Fruit fly (Drosophila melanogaster) whole organism, embryonic: ENCODE results near the gene CG9150.
A peak's percentile ranks its signal among the peaks of the same experiment; 100 is the strongest.

Source experiments
- Blimp-1 ChIP-seq: fragments of 200-800 bp; sonication (Bioruptor generic); optimal IDR thresholded peaks from 3 replicates; lab custom pipeline; 2018; ENCODE audit warnings: missing biosample characterization, missing genetic modification characterization, mild to moderate bottlenecking, moderate library complexity, missing genetic modification reagents
- Bteb2 ChIP-seq: fragments of 200-800 bp; sonication (Bioruptor generic); optimal IDR thresholded peaks from 2 replicates; lab custom pipeline; 2016; ENCODE audit warnings: missing biosample characterization, missing genetic modification characterization
- CG1024 ChIP-seq: fragments of 200-800 bp; sonication (Bioruptor generic); IDR thresholded peaks from 2 replicates; pipeline ENCODE4 v1.3.6; 2022; ENCODE audit warnings: missing biosample characterization, missing genetic modification characterization
- CG13123 ChIP-seq: fragments of 200-800 bp; sonication (Bioruptor generic); optimal IDR thresholded peaks from 2 replicates; lab custom pipeline; 2016; ENCODE audit warnings: missing biosample characterization, missing genetic modification characterization
- CG13424 ChIP-seq: fragments of 200-800 bp; sonication (Bioruptor generic); optimal IDR thresholded peaks from 2 replicates; lab custom pipeline; 2019; ENCODE audit warnings: missing biosample characterization, mild to moderate bottlenecking, missing genetic modification characterization, moderate library complexity
- CG13894 ChIP-seq: fragments of 200-800 bp; sonication (Bioruptor generic); optimal IDR thresholded peaks from 3 replicates; lab custom pipeline; 2018; ENCODE audit warnings: missing biosample characterization, mild to moderate bottlenecking, missing genetic modification characterization, moderate library complexity
- CG14014 ChIP-seq: fragments of 200-800 bp; sonication (Bioruptor generic); IDR thresholded peaks from 2 replicates; pipeline ENCODE4 v1.3.6; 2022; ENCODE audit warnings: missing biosample characterization, missing genetic modification characterization
- CG14667 ChIP-seq: fragments of 200-800 bp; sonication (Bioruptor generic); IDR thresholded peaks from 2 replicates; pipeline ENCODE4 v1.3.6; 2022; ENCODE audit warnings: missing biosample characterization, missing genetic modification characterization
- CG15479 ChIP-seq: fragments of 200-800 bp; sonication (Bioruptor generic); optimal IDR thresholded peaks from 3 replicates; lab custom pipeline; 2019; ENCODE audit warnings: missing biosample characterization, mild to moderate bottlenecking, missing genetic modification characterization, moderate library complexity
- CG17385 ChIP-seq: fragments of 200-800 bp; sonication (Bioruptor generic); optimal IDR thresholded peaks from 3 replicates; lab custom pipeline; 2018; ENCODE audit warnings: missing biosample characterization, mild to moderate bottlenecking, missing genetic modification characterization
- CG1792 ChIP-seq: fragments of 200-800 bp; sonication (Bioruptor generic); optimal IDR thresholded peaks from 2 replicates; lab custom pipeline; 2016; ENCODE audit warnings: missing biosample characterization, missing genetic modification characterization
- CG2129 ChIP-seq: fragments of 200-800 bp; sonication (Bioruptor generic); IDR thresholded peaks from 2 replicates; pipeline ENCODE4 v1.3.6; 2022; ENCODE audit warnings: missing biosample characterization, missing genetic modification characterization; ENCODE audit not compliant: partially characterized antibody
- CG2199 ChIP-seq: fragments of 200-800 bp; sonication (Bioruptor generic); IDR thresholded peaks from 3 replicates; pipeline ENCODE4 v1.3.6; 2022; ENCODE audit warnings: missing biosample characterization, missing genetic modification characterization
- CG3995 ChIP-seq: fragments of 200-800 bp; sonication (Bioruptor generic); optimal IDR thresholded peaks from 3 replicates; lab custom pipeline; 2016; ENCODE audit warnings: missing biosample characterization, missing genetic modification characterization
- CG6175 ChIP-seq: fragments of 200-800 bp; sonication (Bioruptor generic); IDR thresholded peaks from 3 replicates; pipeline ENCODE4 v1.3.6; 2022; ENCODE audit warnings: missing biosample characterization, missing genetic modification characterization
- CG6854 ChIP-seq: fragments of 200-800 bp; sonication (Bioruptor generic); optimal IDR thresholded peaks from 3 replicates; lab custom pipeline; 2017; ENCODE audit warnings: missing biosample characterization, mild to moderate bottlenecking, missing genetic modification characterization
- CG7745 ChIP-seq: fragments of 200-800 bp; sonication (Bioruptor generic); optimal IDR thresholded peaks from 2 replicates; lab custom pipeline; 2018; ENCODE audit warnings: missing biosample characterization, mild to moderate bottlenecking, missing genetic modification characterization, moderate library complexity
- CG8924 ChIP-seq: fragments of 200-800 bp; optimal IDR thresholded peaks from 3 replicates; lab custom pipeline; 2019; ENCODE audit warnings: missing biosample characterization, mild to moderate bottlenecking, missing genetic modification characterization, moderate library complexity
- CG9609 ChIP-seq: fragments of 200-800 bp; sonication (Bioruptor generic); optimal IDR thresholded peaks from 3 replicates; lab custom pipeline; 2016; ENCODE audit warnings: missing biosample characterization, missing genetic modification characterization
- D ChIP-seq, 2 experiments: fragments of 200-800 bp in 1 of 2; fragments of >200 bp in 1 of 2; sonication (Bioruptor generic) in 1 of 2; optimal IDR thresholded peaks; 2 replicates in 1 of 2; 3 replicates in 1 of 2; lab custom pipeline; 2017; ENCODE audit warnings: mild to moderate bottlenecking in 1 of 2, missing biosample characterization in 1 of 2, missing genetic modification characterization in 1 of 2, missing genetic modification reagents in 1 of 2
- D19A ChIP-seq: fragments of 200-800 bp; optimal IDR thresholded peaks from 3 replicates; lab custom pipeline; 2019; ENCODE audit warnings: missing biosample characterization, mild to moderate bottlenecking, missing genetic modification characterization, moderate library complexity
- D19B ChIP-seq: fragments of 200-800 bp; sonication (Bioruptor generic); optimal IDR thresholded peaks from 2 replicates; lab custom pipeline; 2017; ENCODE audit warnings: missing biosample characterization, mild to moderate bottlenecking, missing genetic modification characterization
- Dad ChIP-seq: fragments of 200-800 bp; sonication (Bioruptor generic); optimal IDR thresholded peaks from 3 replicates; lab custom pipeline; 2016; ENCODE audit warnings: missing biosample characterization, missing genetic modification characterization
- Dip2 ChIP-seq: fragments of 200-800 bp; sonication (Bioruptor generic); IDR thresholded peaks from 2 replicates; pipeline ENCODE4 v1.3.6; 2022; ENCODE audit warnings: missing biosample characterization, missing genetic modification characterization
- Dip3 ChIP-seq: fragments of 200-800 bp; sonication (Bioruptor generic); optimal IDR thresholded peaks from 3 replicates; lab custom pipeline; 2016; ENCODE audit warnings: missing biosample characterization, missing genetic modification characterization
- Ets97D ChIP-seq: fragments of 200-800 bp; sonication (Bioruptor generic); optimal IDR thresholded peaks from 3 replicates; lab custom pipeline; 2016; ENCODE audit warnings: missing biosample characterization, missing genetic modification characterization
- HLH4C ChIP-seq: fragments of 200-800 bp; sonication (Bioruptor generic); IDR thresholded peaks from 3 replicates; pipeline ENCODE4 v1.3.6; 2022; ENCODE audit warnings: missing biosample characterization, missing genetic modification characterization; ENCODE audit not compliant: partially characterized antibody
- HmgD ChIP-seq: fragments of 200-800 bp; sonication (Bioruptor generic); optimal IDR thresholded peaks from 3 replicates; lab custom pipeline; 2016; ENCODE audit warnings: missing biosample characterization, missing genetic modification characterization
- Nf-YB ChIP-seq: fragments of 200-800 bp; sonication (Bioruptor generic); optimal IDR thresholded peaks from 3 replicates; lab custom pipeline; 2019; ENCODE audit warnings: missing biosample characterization, mild to moderate bottlenecking, missing genetic modification characterization, moderate library complexity
- Ptx1 ChIP-seq: fragments of 200-800 bp; sonication (Bioruptor generic); IDR thresholded peaks from 2 replicates; pipeline ENCODE4 v1.3.6; 2022; ENCODE audit warnings: missing biosample characterization, missing genetic modification characterization
- Sox102F ChIP-seq: fragments of 200-800 bp; sonication (Bioruptor generic); optimal IDR thresholded peaks from 2 replicates; lab custom pipeline; 2018; ENCODE audit warnings: missing biosample characterization, mild to moderate bottlenecking, missing genetic modification characterization, moderate library complexity
- Vsx1 ChIP-seq: fragments of 200-800 bp; sonication (Bioruptor generic); optimal IDR thresholded peaks from 2 replicates; lab custom pipeline; 2017; ENCODE audit warnings: missing biosample characterization, mild to moderate bottlenecking, missing genetic modification characterization, missing genetic modification reagents
- Xbp1 ChIP-seq: fragments of 200-800 bp; sonication (Bioruptor generic); optimal IDR thresholded peaks from 3 replicates; lab custom pipeline; 2016; ENCODE audit warnings: missing biosample characterization, mild to moderate bottlenecking, missing genetic modification characterization
- aop ChIP-seq: fragments of 200-800 bp; sonication (Bioruptor generic); IDR thresholded peaks from 2 replicates; pipeline ENCODE4 v1.3.6; 2022; ENCODE audit warnings: missing biosample characterization, missing genetic modification characterization
- chinmo ChIP-seq: fragments of 200-800 bp; sonication (Bioruptor generic); IDR thresholded peaks from 4 replicates; pipeline ENCODE4 v1.3.6; 2022; ENCODE audit warnings: missing biosample characterization, missing genetic modification characterization; ENCODE audit not compliant: partially characterized antibody
- crol ChIP-seq: fragments of 200-800 bp; sonication (Bioruptor generic); IDR thresholded peaks from 2 replicates; pipeline ENCODE4 v1.3.6; 2022; ENCODE audit warnings: missing biosample characterization, missing genetic modification characterization
- fd102C ChIP-seq: fragments of 200-800 bp; sonication (Bioruptor generic); optimal IDR thresholded peaks from 2 replicates; lab custom pipeline; 2018; ENCODE audit warnings: missing biosample characterization, mild to moderate bottlenecking, missing genetic modification characterization, moderate library complexity
- gcm2 ChIP-seq: fragments of 200-800 bp; sonication (Bioruptor generic); optimal IDR thresholded peaks from 2 replicates; lab custom pipeline; 2016; ENCODE audit warnings: missing biosample characterization, missing genetic modification characterization
- insv ChIP-seq, 2 experiments: fragments of 200-800 bp; sonication (Bioruptor generic); optimal IDR thresholded peaks; 3 replicates each; lab custom pipeline; 2016 to 2018; ENCODE audit warnings: missing biosample characterization in 2 of 2, missing genetic modification characterization in 2 of 2
- inv ChIP-seq: fragments of 200-800 bp; sonication (Bioruptor generic); IDR thresholded peaks from 2 replicates; pipeline ENCODE4 v1.3.6; 2022; ENCODE audit warnings: missing biosample characterization, missing genetic modification characterization; ENCODE audit not compliant: partially characterized antibody
- nmo ChIP-seq: fragments of 200-800 bp; sonication (Bioruptor generic); optimal IDR thresholded peaks from 2 replicates; lab custom pipeline; 2018; ENCODE audit warnings: missing biosample characterization, mild to moderate bottlenecking, missing genetic modification characterization, moderate library complexity
- pros ChIP-seq: fragments of 200-800 bp; sonication (Bioruptor generic); optimal IDR thresholded peaks from 3 replicates; lab custom pipeline; 2019; ENCODE audit warnings: missing biosample characterization, mild to moderate bottlenecking, missing genetic modification characterization, moderate library complexity
- sens ChIP-seq: fragments of 200-800 bp; sonication (Bioruptor generic); peaks from one replicate; lab custom pipeline; 2016; ENCODE audit warnings: missing biosample characterization, missing genetic modification characterization
- seq ChIP-seq: fragments of 200-800 bp; sonication (Bioruptor generic); IDR thresholded peaks from 2 replicates; pipeline ENCODE4 v1.3.6; 2022; ENCODE audit warnings: missing biosample characterization, missing genetic modification characterization
- slbo ChIP-seq: fragments of 200-800 bp; sonication (Bioruptor generic); IDR thresholded peaks from 2 replicates; pipeline ENCODE4 v1.3.6; 2022; ENCODE audit warnings: missing biosample characterization, missing genetic modification characterization
- tll ChIP-seq, 2 experiments: fragments of 200-800 bp in 1 of 2; fragments of >200 bp in 1 of 2; sonication (Bioruptor generic) in 1 of 2; optimal IDR thresholded peaks; 2 replicates each; lab custom pipeline; 2017 to 2019; ENCODE audit warnings: missing biosample characterization in 2 of 2, missing genetic modification characterization in 2 of 2, mild to moderate bottlenecking in 1 of 2, moderate library complexity in 1 of 2
- unc-4 ChIP-seq: fragments of 200-800 bp; sonication (Bioruptor generic); IDR thresholded peaks from 2 replicates; pipeline ENCODE4 v1.3.6; 2022; ENCODE audit warnings: missing biosample characterization, missing genetic modification characterization; ENCODE audit not compliant: partially characterized antibody
- wek ChIP-seq: fragments of 200-800 bp; sonication (Bioruptor generic); optimal IDR thresholded peaks from 3 replicates; lab custom pipeline; 2018; ENCODE audit warnings: missing biosample characterization, mild to moderate bottlenecking, missing genetic modification characterization, moderate library complexity
- yki ChIP-seq: fragments of >200 bp; optimal IDR thresholded peaks from 3 replicates; lab custom pipeline; 2018

CG9150 gene

dm6 chr2L:6078757-6079351, 10.5 kb upstream of the CG9150 start (continued):
- peak; percentile 95 for TF ChIP-seq pros (GFP tag; lab: Kevin White, UChicago)
- no peak for TF ChIP-seq CG13424 (tag; lab: Kevin White, UChicago)
- no peak for TF ChIP-seq inv (GFP tag; lab: Robert Waterston, UW)
- TF ChIP-seq yki (lab: Kevin White, UChicago), result peak; percentile 12
- TF ChIP-seq CG2129, result no peak
- TF ChIP-seq Dip3 (GFP tag; lab: Kevin White, UChicago), result no peak
- no peak for TF ChIP-seq CG13894 (tag; lab: Kevin White, UChicago)
- no peak for TF ChIP-seq HLH4C
- TF ChIP-seq Dip2, result no peak
- no peak for TF ChIP-seq CG3995
- no peak for TF ChIP-seq unc-4 (GFP tag; lab: Robert Waterston, UW)
- no peak for TF ChIP-seq Ptx1 (GFP tag; lab: Robert Waterston, UW)
- peak; percentile 32 for TF ChIP-seq CG8924 (tag; lab: Kevin White, UChicago)
- TF ChIP-seq aop (GFP tag; lab: Robert Waterston, UW), result peak; percentile 86
- no peak for TF ChIP-seq Bteb2 (GFP tag; lab: Kevin White, UChicago)
- TF ChIP-seq slbo (GFP tag; lab: Robert Waterston, UW), result no peak
- peak; percentile 31 for TF ChIP-seq Nf-YB (GFP tag; lab: Kevin White, UChicago)
- TF ChIP-seq gcm2 (GFP tag; lab: Kevin White, UChicago), result peak; percentile 25
- TF ChIP-seq CG17385 (GFP tag; lab: Kevin White, UChicago), result peak; percentile 79
- no peak for TF ChIP-seq CG14014 (GFP tag; lab: Robert Waterston, UW)
- peak; percentile 30 for TF ChIP-seq D19A
- TF ChIP-seq tll (GFP tag; optimal IDR thresholded peaks at IDR 0.05; lab: Kevin White, UChicago), result peak in 1 of 2 experiments; percentile 98
- TF ChIP-seq D19B (GFP tag; lab: Kevin White, UChicago), result no peak
- no peak for TF ChIP-seq Dad (GFP tag; lab: Kevin White, UChicago)
- TF ChIP-seq CG1024 (GFP tag; lab: Robert Waterston, UW), result no peak
- peak; percentile 78 for TF ChIP-seq sens
- no peak for TF ChIP-seq seq (GFP tag; lab: Robert Waterston, UW)
- no peak for TF ChIP-seq CG9609 (GFP tag; lab: Kevin White, UChicago)
- TF ChIP-seq insv (GFP tag; optimal IDR thresholded peaks at IDR 0.05; lab: Kevin White, UChicago), result peak in 1 of 2 experiments; percentile 74
- 0 out of 4 replicates have a peak, but pooled peaks have one; percentile 23 for TF ChIP-seq chinmo
- TF ChIP-seq CG6175 (GFP tag; lab: Robert Waterston, UW), result no peak
- TF ChIP-seq crol (GFP tag; lab: Robert Waterston, UW), result peak; percentile 98
- TF ChIP-seq wek (GFP tag; lab: Kevin White, UChicago), result no peak
- peak; percentile 6 for TF ChIP-seq Ets97D (GFP tag; lab: Kevin White, UChicago)
- peak; percentile 50 for TF ChIP-seq D (optimal IDR thresholded peaks at IDR 0.05; lab: Kevin White, UChicago)
- TF ChIP-seq D (GFP tag; optimal IDR thresholded peaks at IDR 0.05; lab: Kevin White, UChicago), result peak; percentile 11
- peak; percentile 51 for TF ChIP-seq nmo
- TF ChIP-seq Vsx1 (GFP tag; lab: Kevin White, UChicago), result no peak
- no peak for TF ChIP-seq Sox102F (GFP tag; lab: Kevin White, UChicago)
- peak; percentile 60 for TF ChIP-seq CG7745 (tag; lab: Kevin White, UChicago)
- TF ChIP-seq CG1792, result no peak
- TF ChIP-seq Xbp1, result peak; percentile 14
- TF ChIP-seq CG15479 (GFP tag; lab: Kevin White, UChicago), result peak; percentile 100
- TF ChIP-seq HmgD (GFP tag; lab: Kevin White, UChicago), result peak; percentile 58
- TF ChIP-seq CG2199, result peak; percentile 88
- TF ChIP-seq Blimp-1 (GFP tag; lab: Kevin White, UChicago), result peak; percentile 79
- TF ChIP-seq CG14667, result no peak
- no peak for TF ChIP-seq CG6854 (GFP tag; lab: Kevin White, UChicago)
- no peak for TF ChIP-seq CG13123 (GFP tag; lab: Kevin White, UChicago)
- no peak for TF ChIP-seq fd102C (GFP tag; lab: Kevin White, UChicago)
